Fruit fly (Drosophila melanogaster) whole organism, wandering third instar larva: ENCODE measurements around the gene Pli.

ENCODE experiments used
- CG32264 ChIP-seq: fragments of 200-800 bp; sonication (Bioruptor generic); optimal IDR thresholded peaks from 2 replicates; lab custom pipeline; 2016; ENCODE audit warnings: missing biosample characterization, missing genetic modification characterization
- CrebA ChIP-seq: fragments of 200-800 bp; sonication (Bioruptor generic); optimal IDR thresholded peaks from 2 replicates; lab custom pipeline; 2016; ENCODE audit warnings: missing biosample characterization, mild to moderate bottlenecking, missing genetic modification characterization, borderline replicate concordance
- Dif ChIP-seq: fragments of 200-275, 200-300 bp; sonication (Bioruptor generic); optimal IDR thresholded peaks from 2 replicates; lab custom pipeline; 2018; ENCODE audit warnings: missing biosample characterization, missing genetic modification characterization; ENCODE audit not compliant: partially characterized antibody
- GATAd ChIP-seq: sonication (Bioruptor generic); optimal IDR thresholded peaks from 2 replicates; lab custom pipeline; 2016; ENCODE audit warnings: missing biosample characterization, missing genetic modification characterization
- HLH106 ChIP-seq: fragments of 200-800 bp; optimal IDR thresholded peaks from 3 replicates; lab custom pipeline; 2019; ENCODE audit warnings: missing biosample characterization, mild to moderate bottlenecking, missing genetic modification characterization, moderate library complexity
- Hnf4 ChIP-seq: fragments of 200-800 bp; sonication (Bioruptor generic); optimal IDR thresholded peaks from 2 replicates; lab custom pipeline; 2016; ENCODE audit warnings: missing biosample characterization, mild to moderate bottlenecking, missing genetic modification characterization
- Hr78 ChIP-seq: fragments of >200 bp; optimal IDR thresholded peaks from 2 replicates; lab custom pipeline; 2017; ENCODE audit warnings: missing biosample characterization, missing genetic modification characterization
- Hr83 ChIP-seq: fragments of 200-300 bp; sonication (Bioruptor generic); optimal IDR thresholded peaks from 2 replicates; lab custom pipeline; 2016; ENCODE audit warnings: missing biosample characterization, mild to moderate bottlenecking, missing genetic modification characterization, moderate library complexity; ENCODE audit not compliant: poor library complexity, severe bottlenecking
- Jra ChIP-seq: sonication (Bioruptor generic); optimal IDR thresholded peaks from 2 replicates; lab custom pipeline; 2016; ENCODE audit warnings: missing biosample characterization, missing genetic modification characterization
- Mio ChIP-seq: sonication (Bioruptor generic); optimal IDR thresholded peaks from 2 replicates; lab custom pipeline; 2016; ENCODE audit warnings: missing biosample characterization, missing genetic modification characterization
- Myc ChIP-seq: fragments of >200 bp; optimal IDR thresholded peaks from 2 replicates; lab custom pipeline; 2017
- N ChIP-seq: fragments of >200 bp; optimal IDR thresholded peaks from 2 replicates; lab custom pipeline; 2018; ENCODE audit warnings: missing biosample characterization, missing external identifiers, missing genetic modification characterization
- OdsH ChIP-seq: fragments of 200-800 bp; sonication (Bioruptor generic); optimal IDR thresholded peaks from 2 replicates; lab custom pipeline; 2016; ENCODE audit warnings: missing biosample characterization, mild to moderate bottlenecking, missing genetic modification characterization
- Rel ChIP-seq, 2 experiments: fragments of 200-800 bp; sonication (Bioruptor generic) in 1 of 2; optimal IDR thresholded peaks; 2 replicates in 1 of 2; 3 replicates in 1 of 2; lab custom pipeline; 2016 to 2019; ENCODE audit warnings: mild to moderate bottlenecking in 2 of 2, missing biosample characterization in 2 of 2, missing genetic modification characterization in 2 of 2, moderate library complexity in 1 of 2
- Sp1 ChIP-seq: fragments of 200-800 bp; sonication (Bioruptor generic); optimal IDR thresholded peaks from 3 replicates; lab custom pipeline; 2019; ENCODE audit warnings: missing biosample characterization, mild to moderate bottlenecking, missing genetic modification characterization, moderate library complexity
- br ChIP-seq: fragments of 200-800 bp; sonication (Bioruptor generic); optimal IDR thresholded peaks from 2 replicates; lab custom pipeline; 2016; ENCODE audit warnings: missing biosample characterization, missing genetic modification characterization
- brk ChIP-seq: fragments of 200-800 bp; sonication (Bioruptor generic); optimal IDR thresholded peaks from 2 replicates; lab custom pipeline; 2016; ENCODE audit warnings: missing biosample characterization, mild to moderate bottlenecking, missing genetic modification characterization
- dl ChIP-seq, 2 experiments: fragments of 175-275, 200-275 bp in 1 of 2; fragments of 200-275 bp in 1 of 2; sonication (Bioruptor generic); optimal IDR thresholded peaks; lab custom pipeline; 2018; ENCODE audit warnings: mild to moderate bottlenecking in 2 of 2, missing biosample characterization in 2 of 2, missing genetic modification characterization in 2 of 2, moderate library complexity in 2 of 2; ENCODE audit not compliant: partially characterized antibody in 2 of 2, insufficient read depth in 1 of 2
- dsf ChIP-seq: sonication (Bioruptor generic); optimal IDR thresholded peaks from 2 replicates; lab custom pipeline; 2016; ENCODE audit warnings: missing biosample characterization, missing genetic modification characterization, borderline replicate concordance
- foxo ChIP-seq, 2 experiments: fragments of 200-800 bp; sonication (Bioruptor generic); optimal IDR thresholded peaks; 2 replicates in 1 of 2; 3 replicates in 1 of 2; lab custom pipeline; 2016 to 2017; ENCODE audit warnings: missing biosample characterization in 2 of 2, missing genetic modification characterization in 2 of 2
- fru ChIP-seq: fragments of 200-800 bp; sonication (Bioruptor generic); optimal IDR thresholded peaks from 3 replicates; lab custom pipeline; 2016; ENCODE audit warnings: missing biosample characterization, mild to moderate bottlenecking, missing genetic modification characterization
- h ChIP-seq: fragments of 200-800 bp; sonication (Bioruptor generic); optimal IDR thresholded peaks from 3 replicates; lab custom pipeline; 2016; ENCODE audit warnings: missing biosample characterization, mild to moderate bottlenecking, missing genetic modification characterization
- pan ChIP-seq: fragments of >200 bp; optimal IDR thresholded peaks from 2 replicates; lab custom pipeline; 2017
- psq ChIP-seq: fragments of 200-800 bp; sonication (Bioruptor generic); optimal IDR thresholded peaks from 3 replicates; lab custom pipeline; 2017; ENCODE audit warnings: missing biosample characterization, mild to moderate bottlenecking, missing genetic modification characterization, moderate library complexity
- rgr ChIP-seq: fragments of 200-800 bp; sonication (Bioruptor generic); optimal IDR thresholded peaks from 3 replicates; lab custom pipeline; 2016; ENCODE audit warnings: missing biosample characterization, mild to moderate bottlenecking, missing genetic modification characterization
- sv ChIP-seq: fragments of 200-800 bp; sonication (Bioruptor generic); optimal IDR thresholded peaks from 3 replicates; lab custom pipeline; 2016; ENCODE audit warnings: missing biosample characterization, missing genetic modification characterization
- tai ChIP-seq: sonication (Bioruptor generic); optimal IDR thresholded peaks from 2 replicates; lab custom pipeline; 2016; ENCODE audit warnings: missing biosample characterization, missing genetic modification characterization
- usp ChIP-seq: fragments of >200 bp; optimal IDR thresholded peaks from 2 replicates; lab custom pipeline; 2017; ENCODE audit warnings: missing biosample characterization, missing genetic modification characterization
- woc ChIP-seq: sonication (Bioruptor generic); optimal IDR thresholded peaks from 2 replicates; lab custom pipeline; 2016; ENCODE audit warnings: missing biosample characterization, mild to moderate bottlenecking, missing genetic modification characterization

Gene Pli

DNA sequence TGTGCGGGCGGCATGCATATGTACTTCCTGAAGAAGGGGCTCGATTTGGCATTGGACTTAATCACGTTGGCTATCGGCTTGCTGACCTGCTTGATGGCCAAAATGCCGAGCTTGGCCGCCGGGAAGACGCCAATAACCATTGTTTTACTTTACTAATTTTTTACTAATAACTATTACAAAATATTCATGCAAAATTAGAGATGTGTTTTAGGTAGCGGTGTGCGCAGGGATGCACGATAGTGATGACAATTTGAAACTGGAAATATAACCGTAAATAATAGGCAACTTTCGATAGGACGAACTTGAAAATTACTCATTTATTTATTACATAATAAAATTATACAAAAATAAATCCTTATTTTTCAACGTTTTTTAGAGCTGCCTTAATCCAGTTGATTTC is 37.6 kb upstream of the Pli start, which contains the start of gene CG13601 (continued):
- TF ChIP-seq psq (GFP tag; lab: Kevin White, UChicago) = no peak
- no peak for TF ChIP-seq Hr78 (GFP tag; lab: Kevin White, UChicago)
- peak; percentile 17 for TF ChIP-seq OdsH
- no peak for TF ChIP-seq N
- peak; percentile 21 for TF ChIP-seq Jra (GFP tag; lab: Kevin White, UChicago)
- no peak for TF ChIP-seq Sp1 (GFP tag; lab: Kevin White, UChicago)
- peak; percentile 3 for TF ChIP-seq woc (GFP tag; lab: Kevin White, UChicago)
- no peak for TF ChIP-seq CG32264 (GFP tag; lab: Kevin White, UChicago)
- peak; percentile 5 for TF ChIP-seq rgr (GFP tag; lab: Kevin White, UChicago)
- TF ChIP-seq pan (lab: Kevin White, UChicago) = no peak
- TF ChIP-seq, all 38 proteins: peak for 10

DNA sequence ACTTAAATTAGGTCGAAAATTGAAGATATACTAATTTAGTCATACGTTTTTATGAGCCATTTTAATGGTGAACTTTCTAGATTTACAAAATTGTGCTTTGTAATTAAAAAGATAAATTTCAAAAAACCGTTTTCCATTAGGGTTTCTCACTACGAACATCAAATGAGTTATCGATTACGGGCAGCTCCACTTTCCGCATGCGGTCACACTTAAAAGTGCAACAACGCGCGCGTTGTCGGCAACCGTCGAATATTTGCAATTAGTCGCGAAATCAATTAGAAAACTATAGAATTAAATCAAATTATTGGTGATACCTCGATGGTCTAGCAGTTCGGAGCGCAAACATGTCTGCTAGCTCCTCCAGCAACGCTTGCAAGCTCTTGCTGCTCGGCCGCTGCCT is 34.3 kb upstream of the Pli start, which contains the start of gene Ndc1:
TSS of gene Ndc1 (plus strand) at position 200 of the 400 bp plus-strand sequence.
- TF ChIP-seq GATAd (no peak), CG32264 (GFP tag; lab: Kevin White, UChicago) (no peak), Hr83 (GFP tag; lab: Kevin White, UChicago) (no peak), tai (GFP tag; lab: Kevin White, UChicago) (no peak), woc (GFP tag; lab: Kevin White, UChicago) (no peak), usp (no peak), br (GFP tag; lab: Kevin White, UChicago) (no peak), rgr (GFP tag; lab: Kevin White, UChicago) (no peak), Jra (GFP tag; lab: Kevin White, UChicago) (no peak)

DNA sequence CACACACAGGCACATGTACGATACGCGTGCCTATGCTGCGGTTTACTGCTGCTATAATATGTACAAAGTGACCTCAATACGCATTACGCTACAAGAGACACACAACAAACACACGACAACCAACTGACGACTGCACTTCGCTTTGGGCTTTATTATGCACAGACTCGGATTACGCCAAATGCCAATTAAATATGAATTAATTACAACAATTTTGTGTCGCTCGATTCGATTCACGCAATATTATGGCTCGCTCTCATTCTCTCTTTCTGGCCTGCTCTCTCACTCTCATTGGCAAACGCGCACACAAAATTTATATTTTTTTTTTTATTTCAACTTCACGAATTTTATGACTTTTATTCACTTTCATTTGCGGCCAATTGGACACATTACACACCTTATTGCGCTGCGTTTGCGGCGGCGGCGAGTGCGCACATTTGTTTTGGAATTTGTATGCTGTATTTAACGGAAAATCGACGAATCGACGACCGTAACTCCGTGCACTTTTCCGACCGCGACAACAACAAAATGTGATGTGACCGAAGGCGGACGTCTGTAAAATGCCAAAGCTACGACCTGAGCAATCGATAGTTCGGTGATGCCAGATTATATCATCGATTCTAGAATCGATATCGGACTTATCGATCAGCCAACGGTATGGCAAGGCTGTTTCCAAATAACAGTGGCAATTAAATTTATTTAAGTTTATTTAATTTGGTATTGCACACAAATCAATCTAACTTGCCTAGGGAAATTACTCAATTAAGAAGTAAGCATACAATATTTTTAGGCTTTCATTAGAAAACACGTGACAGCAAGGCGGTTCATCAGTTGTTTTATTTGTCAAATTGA is 32.9 kb upstream of the Pli start, which contains the start of the genes sba and CG31141:
TSS of gene sba (minus strand) at position 472 of the 849 bp plus-strand sequence.
TSS of gene CG31141 (plus strand) at position 799 of the 849 bp plus-strand sequence.
- peak; percentile 62 for TF ChIP-seq Hr83 (GFP tag; lab: Kevin White, UChicago)
- no peak for TF ChIP-seq N
- TF ChIP-seq OdsH = no peak
- no peak for TF ChIP-seq woc (GFP tag; lab: Kevin White, UChicago)
- peak; percentile 40 for TF ChIP-seq Hnf4 (GFP tag; lab: Kevin White, UChicago)
- TF ChIP-seq psq (GFP tag; lab: Kevin White, UChicago) = no peak
- peak; percentile 25 for TF ChIP-seq Dif (GFP tag; lab: Kevin White, UChicago)
- TF ChIP-seq Myc (lab: Kevin White, UChicago) = no peak
- no peak for TF ChIP-seq tai (GFP tag; lab: Kevin White, UChicago)
- no peak for TF ChIP-seq fru (GFP tag; lab: Kevin White, UChicago)
- TF ChIP-seq GATAd = no peak
- TF ChIP-seq Mio (GFP tag; lab: Kevin White, UChicago) = no peak
- TF ChIP-seq dsf (GFP tag; lab: Kevin White, UChicago) = no peak
- no peak for TF ChIP-seq brk
- TF ChIP-seq CrebA (GFP tag; lab: Kevin White, UChicago) = no peak
- TF ChIP-seq HLH106 = no peak
- TF ChIP-seq sv = no peak
- no peak for TF ChIP-seq dl (GFP tag; optimal IDR thresholded peaks at IDR 0.05; lab: Kevin White, UChicago; ENCODE audit: insufficient read depth in 1 of 2, partially characterized antibody in 2 of 2)
- no peak for TF ChIP-seq Rel (GFP tag; optimal IDR thresholded peaks at IDR 0.05; lab: Kevin White, UChicago)
- TF ChIP-seq Rel (tag; optimal IDR thresholded peaks at IDR 0.05; lab: Kevin White, UChicago) = peak; percentile 33
- peak; percentile 58 for TF ChIP-seq Sp1 (GFP tag; lab: Kevin White, UChicago)
- peak; percentile 38 for TF ChIP-seq Jra (GFP tag; lab: Kevin White, UChicago)
- TF ChIP-seq foxo (GFP tag; optimal IDR thresholded peaks at IDR 0.05; lab: Kevin White, UChicago) = no peak
- TF ChIP-seq rgr (GFP tag; lab: Kevin White, UChicago) = peak; percentile 19
- no peak for TF ChIP-seq Hr78 (GFP tag; lab: Kevin White, UChicago)
- no peak for TF ChIP-seq pan (lab: Kevin White, UChicago)
- TF ChIP-seq h (GFP tag; lab: Kevin White, UChicago) = peak; percentile 18
